Worm (Caenorhabditis elegans) whole organism, midembryonic: Measurements from ENCODE around the gene srh-270.

Experiments used
- T22C8.4 ChIP-seq: fragments of 200-800 bp; sonication (Bioruptor generic); IDR thresholded peaks from 2 replicates; pipeline ENCODE4 v1.3.6; 2022; ENCODE audit warnings: missing genetic modification characterization, missing compliant biosample characterization
- flt-1 ChIP-seq: fragments of 200-800 bp; sonication (Bioruptor generic); IDR thresholded peaks from 2 replicates; pipeline ENCODE4 v1.3.6; 2022; ENCODE audit warnings: missing genetic modification characterization, missing compliant biosample characterization
- ref-1 ChIP-seq: fragments of 200-800 bp; sonication (Bioruptor generic); conservative IDR thresholded peaks from 2 replicates; pipeline ENCODE4 v1.3.6; 2022; ENCODE audit warnings: missing genetic modification reagents, missing genetic modification characterization, missing compliant biosample characterization
- tab-1 ChIP-seq: fragments of 200-800 bp; sonication (Bioruptor generic); IDR thresholded peaks from 2 replicates; pipeline ENCODE4 v1.3.6; 2022; ENCODE audit warnings: missing genetic modification characterization, missing compliant biosample characterization

- TF ChIP-seq ref-1 (GFP tag; lab: Robert Waterston, UW) (no peak), tab-1 (GFP tag; lab: Robert Waterston, UW) (no peak), T22C8.4 (no peak), flt-1 (GFP tag; lab: Robert Waterston, UW) (no peak)
These were observed 30.5 kb upstream of the srh-270 start, which contains the start of gene F37B4.15 for ce11 chrV:2891927-2892326.
